Fruit fly (Drosophila melanogaster): ENCODE data around the gene CG32647.

DNA sequence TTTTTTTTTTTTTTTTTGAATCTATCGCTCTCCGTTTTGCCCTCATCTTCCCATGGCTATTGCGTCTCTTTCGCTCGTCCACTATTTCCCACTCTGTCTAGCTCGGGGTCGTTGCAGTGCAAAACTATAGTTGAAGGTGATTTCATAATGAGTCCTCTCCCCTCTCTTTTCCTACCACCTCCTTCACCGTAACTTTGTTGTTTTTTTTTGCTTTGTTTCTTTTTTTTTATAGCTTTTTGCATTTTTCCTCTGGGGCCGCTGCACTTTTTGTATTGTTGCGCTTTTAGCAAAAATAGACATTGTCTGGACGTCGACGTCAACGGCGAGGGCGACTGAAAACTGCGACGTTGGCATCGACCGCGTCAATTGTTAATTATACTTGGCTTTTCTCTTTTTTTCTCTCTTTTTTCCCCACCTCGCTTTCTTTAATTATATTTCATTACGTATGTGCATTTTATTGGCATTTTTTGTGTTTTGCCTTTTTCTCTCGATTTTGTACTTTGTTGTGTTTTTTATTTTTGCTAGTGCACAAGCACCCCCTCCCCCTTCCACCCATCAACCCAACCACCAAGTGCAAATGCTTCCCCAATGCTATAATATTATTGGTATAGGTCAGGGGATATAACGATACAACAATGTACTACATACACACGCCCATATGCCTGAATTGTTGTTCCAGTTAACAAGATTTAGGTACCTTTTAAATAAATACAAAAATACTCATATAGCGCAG lies 59.4 kb downstream of the CG32647 start:
- TF ChIP-seq pan (optimal IDR thresholded peaks at IDR 0.05) (no peak), psq (optimal IDR thresholded peaks at IDR 0.05) (no peak), CG8478 (optimal IDR thresholded peaks at IDR 0.05) (no peak), EcR (GFP tag; optimal IDR thresholded peaks at IDR 0.05) (peak in 1 of 2 experiments; percentile 91), usp (GFP tag; optimal IDR thresholded peaks at IDR 0.05) (no peak)
